Worm (Caenorhabditis elegans) whole organism, L1 larva: Measurements from ENCODE around the gene his-32.

Experiments used
- C04F5.9 ChIP-seq: sonication (generic microtip); optimal IDR thresholded peaks from 2 replicates; lab custom pipeline; 2016; ENCODE audit warnings: missing genetic modification characterization, missing compliant biosample characterization
- F16B12.6 ChIP-seq: fragments of 150-350 bp; optimal IDR thresholded peaks from 2 replicates; lab custom pipeline; 2014; ENCODE audit warnings: missing biosample characterization, missing genetic modification characterization
- aha-1 ChIP-seq: fragments of 150-350 bp; optimal IDR thresholded peaks from 2 replicates; lab custom pipeline; 2014; ENCODE audit warnings: missing biosample characterization, missing genetic modification characterization
- ama-1 ChIP-seq: fragments of 150-350 bp; optimal IDR thresholded peaks from 2 replicates; lab custom pipeline; 2014
- blmp-1 ChIP-seq: fragments of 150-350 bp; optimal IDR thresholded peaks from 2 replicates; lab custom pipeline; 2014; ENCODE audit warnings: missing biosample characterization, missing genetic modification characterization
- ceh-63 ChIP-seq: fragments of 200-800 bp; sonication (Bioruptor generic); optimal IDR thresholded peaks from 2 replicates; lab custom pipeline; 2018; ENCODE audit warnings: mild to moderate bottlenecking, missing genetic modification characterization, missing compliant biosample characterization
- ceh-88 ChIP-seq: fragments of 200-800 bp; sonication (Bioruptor generic); IDR thresholded peaks from 2 replicates; pipeline ENCODE4 v1.3.6; 2022; ENCODE audit warnings: missing genetic modification characterization, missing compliant biosample characterization
- ceh-90 ChIP-seq: sonication (generic microtip); optimal IDR thresholded peaks from 2 replicates; lab custom pipeline; 2016; ENCODE audit warnings: missing genetic modification characterization, missing compliant biosample characterization
- dpl-1 ChIP-seq, 3 experiments: fragments of 150-350 bp in 2 of 3; sonication (generic microtip) in 1 of 3; optimal IDR thresholded peaks; 2 replicates each; lab custom pipeline; 2014 to 2017; ENCODE audit warnings: missing biosample characterization in 3 of 3, missing genetic modification characterization in 3 of 3, missing genetic modification reagents in 3 of 3
- efl-1 ChIP-seq, 4 experiments: fragments of 150-350 bp; optimal IDR thresholded peaks in 3 of 4; peaks in 1 of 4; 1 replicate in 1 of 4; 2 replicates in 3 of 4; lab custom pipeline; 2014; ENCODE audit warnings: missing biosample characterization in 2 of 4, missing genetic modification characterization in 2 of 4, missing genetic modification reagents in 2 of 4
- efl-3 ChIP-seq: fragments of 200-800 bp; sonication (Bioruptor generic); optimal IDR thresholded peaks from 2 replicates; lab custom pipeline; 2018; ENCODE audit warnings: mild to moderate bottlenecking, missing genetic modification characterization, missing compliant biosample characterization
- egl-13 ChIP-seq: sonication (generic microtip); optimal IDR thresholded peaks from 2 replicates; lab custom pipeline; 2016; ENCODE audit warnings: missing genotype, missing genetic modification reagents, missing genetic modification characterization, missing compliant biosample characterization
- elt-2 ChIP-seq: sonication (generic microtip); optimal IDR thresholded peaks from 2 replicates; lab custom pipeline; 2016; ENCODE audit warnings: missing genetic modification characterization, mild to moderate bottlenecking, inconsistent platforms, missing compliant biosample characterization, missing genetic modification reagents
- elt-3 ChIP-seq, 6 experiments: fragments of 150-350 bp in 1 of 6; sonication (generic microtip); optimal IDR thresholded peaks; 2 replicates each; lab custom pipeline; 2017 to 2018; ENCODE audit warnings: missing biosample characterization in 6 of 6, missing genetic modification characterization in 6 of 6, inconsistent platforms in 1 of 6
- ets-5 ChIP-seq: fragments of 200-800 bp; sonication (Bioruptor generic); IDR thresholded peaks from 2 replicates; pipeline ENCODE4 v1.3.6; 2022; ENCODE audit warnings: missing genetic modification characterization, missing compliant biosample characterization
- fkh-8 ChIP-seq: sonication (generic microtip); optimal IDR thresholded peaks from 2 replicates; lab custom pipeline; 2016; ENCODE audit warnings: mild to moderate bottlenecking, missing genetic modification characterization, missing compliant biosample characterization
- fos-1 ChIP-seq: fragments of 150-350 bp; optimal IDR thresholded peaks from 2 replicates; lab custom pipeline; 2014; ENCODE audit warnings: missing biosample characterization, missing genetic modification characterization
- grh-1 ChIP-seq: fragments of 200-800 bp; sonication (Bioruptor generic); IDR thresholded peaks from 2 replicates; pipeline ENCODE4 v1.3.6; 2022; ENCODE audit warnings: missing genetic modification reagents, missing genetic modification characterization, missing compliant biosample characterization
- hlh-17 ChIP-seq: fragments of 200-800 bp; sonication (Bioruptor generic); optimal IDR thresholded peaks from 2 replicates; lab custom pipeline; 2018; ENCODE audit warnings: missing genetic modification characterization, mild to moderate bottlenecking, missing compliant biosample characterization, moderate library complexity, borderline replicate concordance
- hpl-2 ChIP-seq: fragments of 150-350 bp; optimal IDR thresholded peaks from 2 replicates; lab custom pipeline; 2014; ENCODE audit warnings: missing biosample characterization, missing genetic modification reagents, missing genetic modification characterization
- isw-1 ChIP-seq: fragments of 200-800 bp; sonication (Bioruptor generic); IDR thresholded peaks from 2 replicates; pipeline ENCODE4 v1.3.6; 2022; ENCODE audit warnings: missing genetic modification characterization, missing compliant biosample characterization
- lin-14 ChIP-seq: fragments of 200-800 bp; sonication (Bioruptor generic); optimal IDR thresholded peaks from 2 replicates; lab custom pipeline; 2018; ENCODE audit warnings: mild to moderate bottlenecking, missing genetic modification characterization, moderate library complexity, missing compliant biosample characterization
- lin-15B ChIP-seq: fragments of 150-350 bp; sonication (generic microtip); optimal IDR thresholded peaks from 3 replicates; lab custom pipeline; 2014; ENCODE audit warnings: missing biosample characterization, missing genetic modification characterization
- lin-35 ChIP-seq, 2 experiments: fragments of 150-350 bp; optimal IDR thresholded peaks; 2 replicates each; lab custom pipeline; 2014; ENCODE audit warnings: missing biosample characterization in 2 of 2, missing genetic modification characterization in 2 of 2, missing genetic modification reagents in 2 of 2
- lin-39 ChIP-seq: fragments of 150-350 bp; optimal IDR thresholded peaks from 2 replicates; lab custom pipeline; 2014; ENCODE audit warnings: missing biosample characterization, missing genetic modification reagents, missing genetic modification characterization
- mab-9 ChIP-seq: fragments of 200-800 bp; sonication (Bioruptor generic); IDR thresholded peaks from 2 replicates; pipeline ENCODE4 v1.3.6; 2022; ENCODE audit warnings: missing genetic modification reagents, missing genetic modification characterization, missing compliant biosample characterization
- mep-1 ChIP-seq: fragments of 150-350 bp; optimal IDR thresholded peaks from 2 replicates; lab custom pipeline; 2014; ENCODE audit warnings: missing biosample characterization, missing genetic modification characterization
- nhr-237 ChIP-seq: fragments of 150-350 bp; optimal IDR thresholded peaks from 2 replicates; lab custom pipeline; 2014; ENCODE audit warnings: missing biosample characterization, missing genetic modification characterization
- nhr-28 ChIP-seq: fragments of 150-350 bp; optimal IDR thresholded peaks from 2 replicates; lab custom pipeline; 2014; ENCODE audit warnings: missing biosample characterization, missing genetic modification characterization
- nhr-76 ChIP-seq: sonication (generic microtip); optimal IDR thresholded peaks from 2 replicates; lab custom pipeline; 2017; ENCODE audit warnings: missing biosample characterization, missing genetic modification characterization
- nhr-77 ChIP-seq: fragments of 150-350 bp; optimal IDR thresholded peaks from 2 replicates; lab custom pipeline; 2014; ENCODE audit warnings: missing biosample characterization, missing genetic modification characterization
- nhr-85 ChIP-seq: sonication (generic microtip); peaks from one replicate; lab custom pipeline; 2016; ENCODE audit warnings: missing genetic modification characterization, inconsistent platforms, missing compliant biosample characterization
- pag-3 ChIP-seq: sonication (generic microtip); optimal IDR thresholded peaks from 2 replicates; lab custom pipeline; 2017; ENCODE audit warnings: missing genetic modification characterization, mild to moderate bottlenecking, missing compliant biosample characterization, antibody characterized with exemption, borderline replicate concordance; ENCODE audit not compliant: insufficient read depth
- pax-3 ChIP-seq: fragments of 200-800 bp; sonication (Bioruptor generic); optimal IDR thresholded peaks from 2 replicates; lab custom pipeline; 2018; ENCODE audit warnings: mild to moderate bottlenecking, missing genetic modification characterization, moderate library complexity, missing compliant biosample characterization
- skn-1 ChIP-seq: fragments of 150-350 bp; optimal IDR thresholded peaks from 2 replicates; lab custom pipeline; 2014; ENCODE audit warnings: missing biosample characterization, missing genetic modification characterization
- snpc-4 ChIP-seq: fragments of 150-350 bp; optimal IDR thresholded peaks from 2 replicates; lab custom pipeline; 2014; ENCODE audit warnings: missing biosample characterization, missing genetic modification characterization
- snu-23 ChIP-seq: sonication (generic microtip); optimal IDR thresholded peaks from 2 replicates; lab custom pipeline; 2016; ENCODE audit warnings: missing genetic modification characterization, missing compliant biosample characterization
- sox-4 ChIP-seq: sonication (generic microtip); optimal IDR thresholded peaks from 2 replicates; lab custom pipeline; 2016; ENCODE audit warnings: missing genetic modification characterization, missing compliant biosample characterization
- sptf-1 ChIP-seq: fragments of 150-350 bp; optimal IDR thresholded peaks from 2 replicates; lab custom pipeline; 2014; ENCODE audit warnings: missing biosample characterization, missing genetic modification characterization
- sup-37 ChIP-seq: fragments of 200-800 bp; sonication (Bioruptor generic); optimal IDR thresholded peaks from 2 replicates; lab custom pipeline; 2018; ENCODE audit warnings: mild to moderate bottlenecking, missing genetic modification characterization, missing compliant biosample characterization
- swsn-7 ChIP-seq: sonication (generic microtip); optimal IDR thresholded peaks from 2 replicates; lab custom pipeline; 2016; ENCODE audit warnings: missing genetic modification characterization, missing compliant biosample characterization
- unc-62 ChIP-seq: fragments of 150-350 bp; optimal IDR thresholded peaks from 2 replicates; lab custom pipeline; 2014; ENCODE audit warnings: missing biosample characterization, missing genetic modification reagents, missing genetic modification characterization
- unc-86 ChIP-seq: sonication (generic microtip); optimal IDR thresholded peaks from 2 replicates; lab custom pipeline; 2016; ENCODE audit warnings: missing genetic modification characterization, missing compliant biosample characterization
- unc-98 ChIP-seq: fragments of 200-800 bp; sonication (Bioruptor generic); IDR thresholded peaks from 2 replicates; pipeline ENCODE4 v1.3.6; 2022; ENCODE audit warnings: missing genetic modification characterization, missing compliant biosample characterization
- zip-4 ChIP-seq: fragments of 200-800 bp; sonication (Bioruptor generic); optimal IDR thresholded peaks from 2 replicates; lab custom pipeline; 2018; ENCODE audit warnings: mild to moderate bottlenecking, missing genetic modification characterization, moderate library complexity, missing compliant biosample characterization
- ztf-11 ChIP-seq, 2 experiments: sonication (generic microtip); optimal IDR thresholded peaks; 2 replicates each; lab custom pipeline; 2016 to 2017; ENCODE audit warnings: missing genetic modification characterization in 2 of 2, missing biosample characterization in 1 of 2, missing compliant biosample characterization in 1 of 2

Gene his-32

ce11 chrIV:8367887-8368286 is 33.8 kb downstream of the his-32 start:
- no peak for TF ChIP-seq grh-1 (GFP tag; lab: Robert Waterston, UW)
- TF ChIP-seq fkh-8 (tag; lab: Kevin White, UChicago), result no peak
- TF ChIP-seq efl-3 (GFP tag; lab: Kevin White, UChicago), result no peak
- no peak for TF ChIP-seq nhr-76 (tag; lab: Kevin White, UChicago)
- TF ChIP-seq snu-23, result no peak
- no peak for TF ChIP-seq hlh-17 (GFP tag; lab: Kevin White, UChicago)
- TF ChIP-seq ets-5 (GFP tag; lab: Robert Waterston, UW), result no peak
- no peak for TF ChIP-seq mab-9 (GFP tag; lab: Robert Waterston, UW)
- TF ChIP-seq pag-3 (tag; lab: Kevin White, UChicago), result no peak
- no peak for TF ChIP-seq C04F5.9 (tag; lab: Kevin White, UChicago)
- TF ChIP-seq fos-1 (tag; lab: Kevin White, UChicago), result no peak
- TF ChIP-seq lin-39 (tag; lab: Kevin White, UChicago), result no peak
- no peak for TF ChIP-seq lin-14
- TF ChIP-seq lin-15B (tag; lab: Kevin White, UChicago), result no peak
- TF ChIP-seq dpl-1 (GFP tag; optimal IDR thresholded peaks at IDR 0.05; lab: Kevin White, UChicago), result no peak

ce11 chrIV:8369135-8369534 is 35.0 kb downstream of the his-32 start, which contains the start of gene D2096.6:
D2096.6 (minus strand) TSS chrIV:8369235.
- TF ChIP-seq nhr-28 (tag; lab: Kevin White, UChicago), result no peak
- no peak for TF ChIP-seq lin-39 (tag; lab: Kevin White, UChicago)
- TF ChIP-seq hpl-2 (GFP tag; lab: Kevin White, UChicago), result no peak
- no peak for TF ChIP-seq sup-37 (GFP tag; lab: Kevin White, UChicago)
- no peak for TF ChIP-seq lin-35 (GFP tag; optimal IDR thresholded peaks at IDR 0.05; lab: Kevin White, UChicago)

- peak in 2 of 6 experiments; percentile 52 to 55 for TF ChIP-seq elt-3 (tag; optimal IDR thresholded peaks at IDR 0.05; lab: Kevin White, UChicago)
- TF ChIP-seq unc-86, result peak; percentile 25
- no peak for TF ChIP-seq ceh-90 (tag; lab: Kevin White, UChicago)
- TF ChIP-seq swsn-7 (tag; lab: Kevin White, UChicago), result peak; percentile 88
- 0 out of 2 replicates have a peak, but pooled peaks have one; percentile 11 for TF ChIP-seq grh-1 (GFP tag; lab: Robert Waterston, UW)
- peak; percentile 44 for TF ChIP-seq zip-4 (GFP tag; lab: Kevin White, UChicago)
- TF ChIP-seq ceh-63, result peak; percentile 37
- peak; percentile 56 for TF ChIP-seq nhr-237 (tag; lab: Kevin White, UChicago)
- TF ChIP-seq ztf-11 (tag; optimal IDR thresholded peaks at IDR 0.05; lab: Kevin White, UChicago), result peak in 1 of 2 experiments; percentile 27
- peak; percentile 44 for TF ChIP-seq fos-1 (tag; lab: Kevin White, UChicago)
- TF ChIP-seq lin-35 (GFP tag; optimal IDR thresholded peaks at IDR 0.05; lab: Kevin White, UChicago), result peak; percentile 78 to 88
- peak; percentile 94 for TF ChIP-seq mep-1 (tag; lab: Kevin White, UChicago)
- TF ChIP-seq isw-1 (GFP tag; lab: Robert Waterston, UW), result peak; percentile 48
- TF ChIP-seq skn-1, result peak; percentile 67
- peak; percentile 6 for TF ChIP-seq C04F5.9 (tag; lab: Kevin White, UChicago)
- peak; percentile 50 for TF ChIP-seq elt-2
- no peak for TF ChIP-seq unc-62 (GFP tag; lab: Kevin White, UChicago)
- TF ChIP-seq ama-1 (lab: Kevin White, UChicago), result peak; percentile 88
- peak; percentile 50 for TF ChIP-seq sox-4
- peak; percentile 95 for TF ChIP-seq snu-23
- peak; percentile 20 for TF ChIP-seq F16B12.6 (tag; lab: Kevin White, UChicago)
- TF ChIP-seq snpc-4 (tag; lab: Kevin White, UChicago), result peak; percentile 51
- no peak for TF ChIP-seq sptf-1 (tag; lab: Kevin White, UChicago)
- TF ChIP-seq ets-5 (GFP tag; lab: Robert Waterston, UW), result no peak
- peak; percentile 83 for TF ChIP-seq nhr-77
- TF ChIP-seq fkh-8 (tag; lab: Kevin White, UChicago), result peak; percentile 59
- no peak for TF ChIP-seq sup-37 (GFP tag; lab: Kevin White, UChicago)
- peak; percentile 81 for TF ChIP-seq nhr-85
- TF ChIP-seq pax-3, result peak; percentile 49
- no peak for TF ChIP-seq aha-1 (tag; lab: Kevin White, UChicago)
- TF ChIP-seq efl-3 (GFP tag; lab: Kevin White, UChicago), result no peak
- no peak for TF ChIP-seq unc-98 (GFP tag; lab: Robert Waterston, UW)
- TF ChIP-seq hpl-2 (GFP tag; lab: Kevin White, UChicago), result peak; percentile 76
- peak; percentile 44 for TF ChIP-seq blmp-1 (tag; lab: Kevin White, UChicago)
- peak; percentile 63 for TF ChIP-seq ceh-88 (GFP tag; lab: Robert Waterston, UW)
- peak; percentile 59 to 67 (median 65) for TF ChIP-seq dpl-1 (GFP tag; optimal IDR thresholded peaks at IDR 0.05; lab: Kevin White, UChicago)
- peak; percentile 63 to 75 for TF ChIP-seq efl-1 (optimal IDR thresholded peaks at IDR 0.05; lab: Kevin White, UChicago)
- peak; percentile 56 to 93 for TF ChIP-seq efl-1 (GFP tag; optimal IDR thresholded peaks at IDR 0.05 in 1 of 2; lab: Kevin White, UChicago)
- TF ChIP-seq egl-13, result peak; percentile 55
Measured at ce11 chrIV:8375381-8375780, 41.3 kb downstream of the his-32 start.
